Worm (Caenorhabditis elegans) whole organism, L3 larva: ENCODE data around the gene gnrr-2.

ENCODE experiments used
- R02D3.7 ChIP-seq: fragments of 150-350 bp; optimal IDR thresholded peaks from 2 replicates; lab custom pipeline; 2014; ENCODE audit warnings: missing biosample characterization, missing genetic modification characterization
- elt-3 ChIP-seq, 3 experiments: fragments of 150-350 bp in 1 of 3; sonication (generic microtip) in 2 of 3; optimal IDR thresholded peaks; 2 replicates in 2 of 3; 4 replicates in 1 of 3; lab custom pipeline; 2014 to 2017; ENCODE audit warnings: missing biosample characterization in 3 of 3, missing genetic modification characterization in 3 of 3
- fkh-2 ChIP-seq: fragments of 150-350 bp; optimal IDR thresholded peaks from 2 replicates; lab custom pipeline; 2014; ENCODE audit warnings: missing biosample characterization, missing genetic modification reagents, missing genetic modification characterization
- hmg-11 ChIP-seq: sonication (generic microtip); optimal IDR thresholded peaks from 2 replicates; lab custom pipeline; 2016; ENCODE audit warnings: missing genetic modification characterization, missing compliant biosample characterization
- sea-2 ChIP-seq: fragments of 150-350 bp; sonication (generic microtip); optimal IDR thresholded peaks from 4 replicates; lab custom pipeline; 2014; ENCODE audit warnings: missing biosample characterization, missing genetic modification reagents, missing genetic modification characterization
- skn-1 ChIP-seq: fragments of 150-350 bp; optimal IDR thresholded peaks from 2 replicates; lab custom pipeline; 2014; ENCODE audit warnings: missing biosample characterization, missing genetic modification characterization
- unc-62 ChIP-seq: fragments of 150-350 bp; sonication (generic microtip); optimal IDR thresholded peaks from 4 replicates; lab custom pipeline; 2014; ENCODE audit warnings: missing biosample characterization, missing genetic modification reagents, missing genetic modification characterization

- TF ChIP-seq skn-1 (tag; lab: Kevin White, UChicago) (no peak), unc-62 (GFP tag; lab: Kevin White, UChicago) (no peak), fkh-2 (tag; lab: Kevin White, UChicago) (no peak), R02D3.7 (tag; lab: Kevin White, UChicago) (no peak), hmg-11 (tag; lab: Kevin White, UChicago) (no peak), sea-2 (GFP tag; lab: Kevin White, UChicago) (no peak), elt-3 (tag; optimal IDR thresholded peaks at IDR 0.05; lab: Kevin White, UChicago) (no peak)
Observed at ce11 chrV:14422317-14422716, 13.4 kb downstream of the gnrr-2 start, which contains the start of gene pas-1.
